Worm (Caenorhabditis elegans) whole organism, L4 larva: ENCODE results near the gene B0228.1.

Experiments used
- F26F4.8 ChIP-seq: fragments of 200-800 bp; sonication (Bioruptor generic); conservative IDR thresholded peaks from 2 replicates; pipeline ENCODE4 v1.3.6; 2022; ENCODE audit warnings: missing genetic modification characterization, missing compliant biosample characterization
- F44E2.7 ChIP-seq: fragments of 200-800 bp; sonication (Bioruptor generic); IDR thresholded peaks from 2 replicates; pipeline ENCODE4 v2.1.2; 2022; ENCODE audit warnings: missing genetic modification characterization, missing compliant biosample characterization
- T20F7.1 ChIP-seq: fragments of 200-800 bp; sonication (Bioruptor generic); optimal IDR thresholded peaks from 2 replicates; lab custom pipeline; 2018; ENCODE audit warnings: mild to moderate bottlenecking, missing genetic modification characterization, missing compliant biosample characterization
- Y48G9A.11 ChIP-seq: fragments of 200-800 bp; sonication (Bioruptor generic); IDR thresholded peaks from 2 replicates; pipeline ENCODE4 v1.3.6; 2022; ENCODE audit warnings: missing genetic modification reagents, missing genetic modification characterization, missing compliant biosample characterization
- Y75B8A.6 ChIP-seq: fragments of 200-800 bp; sonication (Bioruptor generic); IDR thresholded peaks from 2 replicates; pipeline ENCODE4 v1.3.6; 2022; ENCODE audit warnings: missing genetic modification reagents, missing genetic modification characterization, missing compliant biosample characterization
- ZK337.2 ChIP-seq: fragments of 200-800 bp; sonication (Bioruptor generic); IDR thresholded peaks from 2 replicates; pipeline ENCODE4 v1.3.6; 2022; ENCODE audit warnings: missing genetic modification reagents, missing genetic modification characterization, missing compliant biosample characterization
- aha-1 ChIP-seq: fragments of 150-350 bp; peaks from one replicate; lab custom pipeline; 2014; ENCODE audit warnings: missing biosample characterization, missing genetic modification characterization
- arid-1 ChIP-seq: fragments of 200-800 bp; sonication (Bioruptor generic); conservative IDR thresholded peaks from 2 replicates; pipeline ENCODE4 v1.3.6; 2022; ENCODE audit warnings: missing genetic modification reagents, missing genetic modification characterization, missing compliant biosample characterization
- ceh-28 ChIP-seq: fragments of 150-350 bp; optimal IDR thresholded peaks from 2 replicates; lab custom pipeline; 2014; ENCODE audit warnings: missing biosample characterization, missing genetic modification reagents, missing genetic modification characterization
- ceh-44 ChIP-seq: fragments of 200-800 bp; sonication (Bioruptor generic); IDR thresholded peaks from 2 replicates; pipeline ENCODE4 v1.3.6; 2022; ENCODE audit warnings: missing genetic modification reagents, missing genetic modification characterization, missing compliant biosample characterization
- cey-2 ChIP-seq: sonication (generic microtip); optimal IDR thresholded peaks from 3 replicates; lab custom pipeline; 2017; ENCODE audit warnings: missing genetic modification characterization, mild to moderate bottlenecking, missing compliant biosample characterization, antibody characterized with exemption, borderline replicate concordance; ENCODE audit not compliant: insufficient read depth
- daf-16 ChIP-seq, 3 experiments: sonication (generic microtip); optimal IDR thresholded peaks; 2 replicates each; lab custom pipeline; 2016 to 2017; ENCODE audit warnings: missing genetic modification characterization in 3 of 3, missing genetic modification reagents in 3 of 3, mild to moderate bottlenecking in 2 of 3, missing compliant biosample characterization in 2 of 3, missing biosample characterization in 1 of 3, moderate library complexity in 1 of 3
- daf-8 ChIP-seq: fragments of 200-800 bp; sonication (Bioruptor generic); IDR thresholded peaks from 2 replicates; pipeline ENCODE4 v1.3.6; 2022; ENCODE audit warnings: missing genetic modification characterization, missing compliant biosample characterization
- dmd-9 ChIP-seq: fragments of 200-800 bp; sonication (Bioruptor generic); IDR thresholded peaks from 2 replicates; pipeline ENCODE4 v1.3.6; 2022; ENCODE audit warnings: missing genetic modification reagents, missing genetic modification characterization, missing compliant biosample characterization
- duxl-1 ChIP-seq: sonication (generic microtip); optimal IDR thresholded peaks from 2 replicates; lab custom pipeline; 2016; ENCODE audit warnings: mild to moderate bottlenecking, missing genetic modification characterization, moderate library complexity, missing compliant biosample characterization; ENCODE audit not compliant: poor library complexity
- dve-1 ChIP-seq: sonication (generic microtip); optimal IDR thresholded peaks from 2 replicates; lab custom pipeline; 2017; ENCODE audit warnings: antibody characterized with exemption, mild to moderate bottlenecking, missing genetic modification characterization, missing compliant biosample characterization; ENCODE audit not compliant: insufficient read depth
- egl-27 ChIP-seq: sonication (generic microtip); optimal IDR thresholded peaks from 3 replicates; lab custom pipeline; 2017; ENCODE audit warnings: missing biosample characterization, missing genetic modification reagents, missing genetic modification characterization
- fkh-10 ChIP-seq: fragments of 150-350 bp; optimal IDR thresholded peaks from 2 replicates; lab custom pipeline; 2014; ENCODE audit warnings: missing biosample characterization, missing genetic modification reagents, missing genetic modification characterization
- gei-8 ChIP-seq: fragments of 200-800 bp; sonication (Bioruptor generic); optimal IDR thresholded peaks from 2 replicates; lab custom pipeline; 2018; ENCODE audit warnings: mild to moderate bottlenecking, missing genetic modification characterization, missing compliant biosample characterization
- hif-1 ChIP-seq, 2 experiments: sonication (generic microtip); optimal IDR thresholded peaks; 2 replicates each; lab custom pipeline; 2016 to 2017; ENCODE audit warnings: missing compliant biosample characterization in 2 of 2, missing genetic modification characterization in 2 of 2, missing genetic modification reagents in 2 of 2, missing genotype in 2 of 2, mild to moderate bottlenecking in 1 of 2
- hlh-30 ChIP-seq: sonication (generic microtip); optimal IDR thresholded peaks from 2 replicates; lab custom pipeline; 2017; ENCODE audit warnings: antibody characterized with exemption, mild to moderate bottlenecking, missing genetic modification characterization, missing compliant biosample characterization; ENCODE audit not compliant: insufficient read depth
- hmg-1.1 ChIP-seq: fragments of 200-800 bp; sonication (Bioruptor generic); IDR thresholded peaks from 2 replicates; pipeline ENCODE4 v1.3.6; 2022; ENCODE audit warnings: missing genetic modification reagents, missing genetic modification characterization, missing compliant biosample characterization
- lin-15B ChIP-seq: fragments of 150-350 bp; sonication (generic microtip); optimal IDR thresholded peaks from 3 replicates; lab custom pipeline; 2014; ENCODE audit warnings: missing biosample characterization, missing genetic modification characterization
- lin-29 ChIP-seq: fragments of 200-800 bp; sonication (Bioruptor generic); IDR thresholded peaks from 2 replicates; pipeline ENCODE4 v1.3.6; 2022; ENCODE audit warnings: missing genetic modification reagents, missing genetic modification characterization, missing compliant biosample characterization
- lin-38 ChIP-seq: fragments of 200-800 bp; sonication (Bioruptor generic); IDR thresholded peaks from 2 replicates; pipeline ENCODE4 v1.3.6; 2022; ENCODE audit warnings: missing genetic modification reagents, missing genetic modification characterization, missing compliant biosample characterization
- lsy-2 ChIP-seq, 2 experiments: fragments of 150-350 bp in 1 of 2; sonication (generic microtip) in 1 of 2; optimal IDR thresholded peaks; 2 replicates each; lab custom pipeline; 2014 to 2017; ENCODE audit warnings: missing biosample characterization in 2 of 2, missing genetic modification characterization in 2 of 2
- madf-5 ChIP-seq, 2 experiments: fragments of 200-800 bp; sonication (Bioruptor generic); IDR thresholded peaks; 2 replicates each; pipeline ENCODE4 v1.3.6; 2022; ENCODE audit warnings: missing compliant biosample characterization in 2 of 2, missing genetic modification characterization in 2 of 2
- mxl-2 ChIP-seq: fragments of 200-800 bp; sonication (Bioruptor generic); conservative IDR thresholded peaks from 2 replicates; pipeline ENCODE4 v1.3.6; 2022; ENCODE audit warnings: missing genetic modification reagents, missing genetic modification characterization, missing compliant biosample characterization
- nhr-111 ChIP-seq: fragments of 200-800 bp; sonication (Bioruptor generic); optimal IDR thresholded peaks from 2 replicates; lab custom pipeline; 2018; ENCODE audit warnings: mild to moderate bottlenecking, missing genetic modification characterization, missing compliant biosample characterization
- nhr-237 ChIP-seq: sonication (generic microtip); optimal IDR thresholded peaks from 2 replicates; lab custom pipeline; 2017; ENCODE audit warnings: missing biosample characterization, missing genetic modification characterization
- nhr-28 ChIP-seq: fragments of 150-350 bp; optimal IDR thresholded peaks from 2 replicates; lab custom pipeline; 2014; ENCODE audit warnings: missing biosample characterization, missing genetic modification characterization
- nhr-48 ChIP-seq: sonication (generic microtip); optimal IDR thresholded peaks from 2 replicates; lab custom pipeline; 2016; ENCODE audit warnings: mild to moderate bottlenecking, missing genetic modification characterization, missing compliant biosample characterization
- nhr-77 ChIP-seq: fragments of 150-350 bp; optimal IDR thresholded peaks from 2 replicates; lab custom pipeline; 2014; ENCODE audit warnings: missing biosample characterization, missing genetic modification characterization
- pha-4 ChIP-seq, 2 experiments: fragments of 150-350 bp in 1 of 2; fragments of 200-800 bp in 1 of 2; sonication (Bioruptor generic) in 1 of 2; IDR thresholded peaks in 1 of 2; optimal IDR thresholded peaks in 1 of 2; 2 replicates each; pipeline versions ENCODE4 v1.3.6 to Lab custom; 2014 to 2022; ENCODE audit warnings: missing genetic modification characterization in 2 of 2, missing genetic modification reagents in 2 of 2, missing biosample characterization in 1 of 2, missing compliant biosample characterization in 1 of 2
- php-3 ChIP-seq: fragments of 200-800 bp; sonication (Bioruptor generic); IDR thresholded peaks from 2 replicates; pipeline ENCODE4 v1.3.6; 2022; ENCODE audit warnings: missing genetic modification reagents, missing genetic modification characterization, missing compliant biosample characterization
- pqm-1 ChIP-seq: sonication (generic microtip); optimal IDR thresholded peaks from 2 replicates; lab custom pipeline; 2017; ENCODE audit warnings: missing biosample characterization, missing genetic modification characterization
- rbr-2 ChIP-seq: sonication (generic microtip); optimal IDR thresholded peaks from 2 replicates; lab custom pipeline; 2016; ENCODE audit warnings: missing genotype, missing genetic modification characterization, missing compliant biosample characterization
- set-16 ChIP-seq: fragments of 200-800 bp; sonication (Bioruptor generic); IDR thresholded peaks from 2 replicates; pipeline ENCODE4 v1.3.6; 2022; ENCODE audit warnings: missing genetic modification reagents, missing genetic modification characterization, missing compliant biosample characterization
- snpc-1.2 ChIP-seq: fragments of 200-800 bp; sonication (Bioruptor generic); IDR thresholded peaks from 2 replicates; pipeline ENCODE4 v1.3.6; 2022; ENCODE audit warnings: missing genetic modification reagents, missing genetic modification characterization, missing compliant biosample characterization
- snpc-4 ChIP-seq: fragments of 150-350 bp; optimal IDR thresholded peaks from 2 replicates; lab custom pipeline; 2014; ENCODE audit warnings: missing biosample characterization, missing genetic modification characterization
- spr-1 ChIP-seq: sonication (generic microtip); optimal IDR thresholded peaks from 2 replicates; lab custom pipeline; 2016; ENCODE audit warnings: mild to moderate bottlenecking, missing genetic modification characterization, missing compliant biosample characterization
- spr-3 ChIP-seq: fragments of 200-800 bp; sonication (Bioruptor generic); optimal IDR thresholded peaks from 2 replicates; lab custom pipeline; 2018; ENCODE audit warnings: mild to moderate bottlenecking, missing genetic modification characterization, missing compliant biosample characterization
- zag-1 ChIP-seq: fragments of 150-350 bp; optimal IDR thresholded peaks from 2 replicates; lab custom pipeline; 2014; ENCODE audit warnings: missing biosample characterization, missing genetic modification characterization

Gene B0228.1

ce11 chrII:7758397-7759135 is 3.4 kb downstream of the B0228.1 start, which contains the start of gene B0228.7 (continued):
- TF ChIP-seq daf-16 (GFP tag; optimal IDR thresholded peaks at IDR 0.05; lab: Kevin White, UChicago) (no peak), daf-16 (tag; optimal IDR thresholded peaks at IDR 0.05; lab: Kevin White, UChicago) (peak; percentile 78), spr-1 (no peak), nhr-48 (no peak), zag-1 (tag; lab: Kevin White, UChicago) (no peak), Y75B8A.6 (GFP tag; lab: Robert Waterston, UW) (no peak), T20F7.1 (GFP tag; lab: Kevin White, UChicago) (no peak), mxl-2 (GFP tag; lab: Robert Waterston, UW) (no peak), lin-29 (GFP tag; lab: Robert Waterston, UW) (no peak), hlh-30 (tag; lab: Kevin White, UChicago) (peak; percentile 81), snpc-4 (no peak), set-16 (no peak), lsy-2 (tag; optimal IDR thresholded peaks at IDR 0.05; lab: Kevin White, UChicago) (peak in 1 of 2 experiments; percentile 61), rbr-2 (peak; percentile 49), fkh-10 (GFP tag; lab: Kevin White, UChicago) (no peak), nhr-77 (peak; percentile 62), nhr-237 (no peak)

- no peak for TF ChIP-seq set-16
- TF ChIP-seq Y48G9A.11 (GFP tag; lab: Robert Waterston, UW): no peak
- no peak for TF ChIP-seq nhr-111 (GFP tag; lab: Kevin White, UChicago)
- TF ChIP-seq lin-15B (tag; lab: Kevin White, UChicago): no peak
- TF ChIP-seq arid-1 (GFP tag; lab: Robert Waterston, UW): no peak
- no peak for TF ChIP-seq T20F7.1 (GFP tag; lab: Kevin White, UChicago)
- no peak for TF ChIP-seq Y75B8A.6 (GFP tag; lab: Robert Waterston, UW)
- TF ChIP-seq aha-1 (tag; lab: Kevin White, UChicago): no peak
- no peak for TF ChIP-seq nhr-28 (tag; lab: Kevin White, UChicago)
- TF ChIP-seq dve-1: no peak
- no peak for TF ChIP-seq hif-1 (tag; optimal IDR thresholded peaks at IDR 0.05; lab: Kevin White, UChicago)
- TF ChIP-seq pha-4 (GFP tag; IDR thresholded peaks at IDR 0.05; lab: Robert Waterston, UW): no peak
- TF ChIP-seq pha-4 (tag; optimal IDR thresholded peaks at IDR 0.05; lab: Kevin White, UChicago): no peak
- no peak for TF ChIP-seq spr-1
- no peak for TF ChIP-seq pqm-1 (tag; lab: Kevin White, UChicago)
- no peak for TF ChIP-seq spr-3
Observed at ce11 chrII:7761440-7761839, 6.3 kb downstream of the B0228.1 start, which contains the start of gene B0228.8. B0228.8 (minus strand) TSS chrII:7761540.

DNA sequence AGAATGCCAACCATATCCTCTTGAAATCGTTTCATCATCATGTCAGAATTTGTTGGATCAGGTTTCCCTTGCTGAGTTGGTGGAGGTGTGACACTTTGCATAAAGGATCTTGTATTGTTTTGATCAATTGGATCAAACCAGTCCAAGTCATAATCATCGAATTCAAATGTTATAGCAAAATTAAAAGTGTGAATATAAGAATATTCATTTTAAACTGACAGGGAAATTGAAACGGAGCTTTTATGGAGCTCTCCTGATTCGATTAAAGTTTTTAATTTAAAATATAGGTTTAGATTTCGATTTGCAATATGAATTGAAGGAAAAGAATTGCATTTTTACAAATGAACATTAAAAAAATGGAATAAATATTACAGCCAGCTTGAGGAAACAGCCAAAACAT is 8.4 kb downstream of the B0228.1 start, which contains the start of gene B0228.9:
Gene B0228.9, minus strand, starts transcription at position 101 of the 400 bp plus-strand sequence.
- TF ChIP-seq pha-4 (GFP tag; IDR thresholded peaks at IDR 0.05; lab: Robert Waterston, UW) (no peak), pha-4 (tag; optimal IDR thresholded peaks at IDR 0.05; lab: Kevin White, UChicago) (no peak), snpc-4 (no peak), nhr-77 (no peak)

ce11 chrII:7765456-7765855 is 10.3 kb downstream of the B0228.1 start, which contains the start of gene srh-39:
srh-39 (minus strand) TSS chrII:7765556.
- TF ChIP-seq madf-5 (GFP tag; IDR thresholded peaks at IDR 0.05; lab: Robert Waterston, UW) (no peak), lin-38 (GFP tag; lab: Robert Waterston, UW) (no peak), duxl-1 (tag; lab: Kevin White, UChicago) (no peak), ZK337.2 (GFP tag; lab: Robert Waterston, UW) (no peak), dmd-9 (GFP tag; lab: Robert Waterston, UW) (no peak), F26F4.8 (GFP tag; lab: Robert Waterston, UW) (no peak), php-3 (GFP tag; lab: Robert Waterston, UW) (no peak), daf-8 (GFP tag; lab: Robert Waterston, UW) (no peak), cey-2 (no peak), hif-1 (tag; optimal IDR thresholded peaks at IDR 0.05; lab: Kevin White, UChicago) (no peak), pha-4 (GFP tag; IDR thresholded peaks at IDR 0.05; lab: Robert Waterston, UW) (no peak), pha-4 (tag; optimal IDR thresholded peaks at IDR 0.05; lab: Kevin White, UChicago) (no peak), pqm-1 (tag; lab: Kevin White, UChicago) (no peak), gei-8 (no peak), ceh-28 (no peak), snpc-1.2 (GFP tag; lab: Robert Waterston, UW) (no peak), ceh-44 (GFP tag; lab: Robert Waterston, UW) (no peak), egl-27 (tag; lab: Kevin White, UChicago) (no peak), F44E2.7 (GFP tag; lab: Robert Waterston, UW) (no peak), hmg-1.1 (GFP tag; lab: Robert Waterston, UW) (no peak)
